Fruit fly (Drosophila melanogaster) whole organism, pupa: ENCODE results near the gene CG13784.
A peak's percentile ranks its signal among the peaks of the same experiment; 100 is the strongest.

ENCODE experiments used
- CG10348 ChIP-seq: fragments of 200-800 bp; sonication (Bioruptor generic); IDR thresholded peaks from 2 replicates; pipeline ENCODE4 v1.3.6; 2022; ENCODE audit warnings: missing biosample characterization, missing genetic modification characterization
- CG12605 ChIP-seq: fragments of 200-800 bp; sonication (Bioruptor generic); IDR thresholded peaks from 2 replicates; pipeline ENCODE4 v1.3.6; 2022; ENCODE audit warnings: missing biosample characterization, missing genetic modification characterization
- CG13204 ChIP-seq: fragments of 200-800 bp; sonication (Bioruptor generic); optimal IDR thresholded peaks from 2 replicates; lab custom pipeline; 2018; ENCODE audit warnings: missing biosample characterization, mild to moderate bottlenecking, missing genetic modification characterization, moderate library complexity
- CG14655 ChIP-seq: fragments of 200-800 bp; sonication (Bioruptor generic); optimal IDR thresholded peaks from 3 replicates; lab custom pipeline; 2017; ENCODE audit warnings: mild to moderate bottlenecking, missing biosample characterization, missing genetic modification reagents, missing genetic modification characterization
- CG15710 ChIP-seq: fragments of 200-800 bp; sonication (Bioruptor generic); optimal IDR thresholded peaks from 2 replicates; lab custom pipeline; 2018; ENCODE audit warnings: missing biosample characterization, mild to moderate bottlenecking, missing genetic modification characterization, moderate library complexity
- CG17806 ChIP-seq: fragments of 200-800 bp; sonication (Bioruptor generic); optimal IDR thresholded peaks from 2 replicates; lab custom pipeline; 2018; ENCODE audit warnings: missing biosample characterization, mild to moderate bottlenecking, missing genetic modification characterization, moderate library complexity
- CG32121 ChIP-seq: fragments of 200-800 bp; sonication (Bioruptor generic); IDR thresholded peaks from 2 replicates; pipeline ENCODE4 v1.3.6; 2022; ENCODE audit warnings: missing biosample characterization, missing genetic modification characterization
- CG34367 ChIP-seq: fragments of 200-800 bp; sonication (Bioruptor generic); optimal IDR thresholded peaks from 2 replicates; lab custom pipeline; 2018; ENCODE audit warnings: missing biosample characterization, mild to moderate bottlenecking, missing genetic modification characterization
- CG4496 ChIP-seq: fragments of 200-800 bp; sonication (Bioruptor generic); IDR thresholded peaks from 3 replicates; pipeline ENCODE4 v1.3.6; 2022; ENCODE audit warnings: missing biosample characterization, missing genetic modification characterization
- CG8159 ChIP-seq: fragments of 200-800 bp; sonication (Bioruptor generic); optimal IDR thresholded peaks from 3 replicates; lab custom pipeline; 2018; ENCODE audit warnings: missing biosample characterization, mild to moderate bottlenecking, missing genetic modification characterization, moderate library complexity
- CG8301 ChIP-seq: fragments of 200-800 bp; sonication (Bioruptor generic); optimal IDR thresholded peaks from 2 replicates; lab custom pipeline; 2018; ENCODE audit warnings: missing biosample characterization, mild to moderate bottlenecking, missing genetic modification characterization
- CG9948 ChIP-seq: fragments of 200-800 bp; sonication (Bioruptor generic); optimal IDR thresholded peaks from 2 replicates; lab custom pipeline; 2018; ENCODE audit warnings: missing biosample characterization, mild to moderate bottlenecking, missing genetic modification characterization, moderate library complexity
- D1 ChIP-seq: fragments of 200-800 bp; sonication (Bioruptor generic); optimal IDR thresholded peaks from 2 replicates; lab custom pipeline; 2018; ENCODE audit warnings: missing biosample characterization, mild to moderate bottlenecking, missing genetic modification characterization, moderate library complexity
- EcR ChIP-seq: fragments of 200-800 bp; sonication (Bioruptor generic); optimal IDR thresholded peaks from 3 replicates; lab custom pipeline; 2019; ENCODE audit warnings: missing biosample characterization, missing genetic modification characterization, mild to moderate bottlenecking, moderate library complexity, missing genetic modification reagents
- Ets98B ChIP-seq: fragments of 200-800 bp; sonication (Bioruptor generic); IDR thresholded peaks from 2 replicates; pipeline ENCODE4 v1.3.6; 2022; ENCODE audit warnings: missing biosample characterization, missing genetic modification characterization
- Pif1A ChIP-seq: fragments of 200-800 bp; sonication (Bioruptor generic); optimal IDR thresholded peaks from 3 replicates; lab custom pipeline; 2016; ENCODE audit warnings: missing biosample characterization, missing genetic modification characterization
- Pif1B ChIP-seq: fragments of 200-800 bp; sonication (Bioruptor generic); optimal IDR thresholded peaks from 3 replicates; lab custom pipeline; 2016; ENCODE audit warnings: missing biosample characterization, missing genetic modification characterization
- Snoo ChIP-seq: fragments of 200-800 bp; sonication (Bioruptor generic); optimal IDR thresholded peaks from 3 replicates; lab custom pipeline; 2017; ENCODE audit warnings: missing biosample characterization, mild to moderate bottlenecking, missing genetic modification characterization, inconsistent platforms
- fd96Ca ChIP-seq: fragments of 200-800 bp; sonication (Bioruptor generic); IDR thresholded peaks from 3 replicates; pipeline ENCODE4 v1.3.6; 2022; ENCODE audit warnings: missing biosample characterization, missing genetic modification characterization
- gl ChIP-seq: fragments of 200-800 bp; sonication (Bioruptor generic); optimal IDR thresholded peaks from 2 replicates; lab custom pipeline; 2018; ENCODE audit warnings: missing biosample characterization, mild to moderate bottlenecking, missing genetic modification characterization
- rn ChIP-seq: fragments of 200-800 bp; sonication (Bioruptor generic); IDR thresholded peaks from 2 replicates; pipeline ENCODE4 v1.3.6; 2022; ENCODE audit warnings: missing biosample characterization, missing genetic modification characterization

CG13784 gene

dm6 chr2L:7219650-7220267 is at the start of gene CG13784:
TSS of gene CG13784 (minus strand) at chr2L:7220033.
- peak; percentile 14 for TF ChIP-seq Snoo (tag; lab: Kevin White, UChicago)
- no peak for TF ChIP-seq Pif1A
- no peak for TF ChIP-seq D1 (tag; lab: Kevin White, UChicago)
- 0 out of 2 replicates have a peak, but pooled peaks have one; percentile 44 for TF ChIP-seq Ets98B (GFP tag; lab: Robert Waterston, UW)
- peak; percentile 76 for TF ChIP-seq CG4496
- TF ChIP-seq CG10348 (GFP tag; lab: Robert Waterston, UW): no peak
- no peak for TF ChIP-seq CG9948 (tag; lab: Kevin White, UChicago)
- peak; percentile 28 for TF ChIP-seq Pif1B
- no peak for TF ChIP-seq fd96Ca (GFP tag; lab: Robert Waterston, UW)
- TF ChIP-seq CG12605: peak; percentile 19; the same call in 1 of the 2 replicates
- no peak for TF ChIP-seq EcR (GFP tag; lab: Kevin White, UChicago)
- peak; percentile 33 for TF ChIP-seq CG32121 (GFP tag; lab: Robert Waterston, UW)
- TF ChIP-seq CG8301 (tag; lab: Kevin White, UChicago): peak; percentile 16
- TF ChIP-seq CG15710 (tag; lab: Kevin White, UChicago): peak; percentile 19
- TF ChIP-seq gl (tag; lab: Kevin White, UChicago): no peak
- no peak for TF ChIP-seq CG14655
- TF ChIP-seq CG34367 (tag; lab: Kevin White, UChicago): peak; percentile 13
- TF ChIP-seq CG8159: no peak

DNA sequence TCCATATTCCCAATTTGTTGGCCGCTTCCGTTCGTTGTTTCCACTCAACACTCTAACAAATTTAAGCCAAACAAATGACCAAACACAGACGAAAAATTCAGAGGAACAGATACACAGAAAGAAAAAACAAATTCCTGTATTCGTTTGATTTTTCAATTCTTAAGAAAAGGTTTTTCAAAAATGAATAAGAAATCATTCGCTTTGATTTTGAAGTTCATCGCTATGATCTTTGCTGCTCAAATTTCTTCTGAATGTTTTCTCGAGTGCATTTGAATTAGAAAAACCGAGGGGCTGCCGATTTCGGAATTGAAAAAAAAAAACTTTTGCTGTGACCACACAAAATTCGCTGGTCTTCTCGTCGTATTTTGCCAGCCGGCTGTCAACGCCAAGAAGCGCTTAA is 46.1 kb upstream of the CG13784 start:
- no peak for TF ChIP-seq CG8301 (tag; lab: Kevin White, UChicago)
- TF ChIP-seq D1 (tag; lab: Kevin White, UChicago): no peak
- no peak for TF ChIP-seq CG15710 (tag; lab: Kevin White, UChicago)
- TF ChIP-seq rn (GFP tag; lab: Robert Waterston, UW): no peak
- no peak for TF ChIP-seq CG13204 (GFP tag; lab: Kevin White, UChicago)
- 0 out of 2 replicates have a peak, but pooled peaks have one; percentile 24 for TF ChIP-seq Ets98B (GFP tag; lab: Robert Waterston, UW)
- TF ChIP-seq CG32121 (GFP tag; lab: Robert Waterston, UW): 0 out of 2 replicates have a peak, but pooled peaks have one; percentile 33
- TF ChIP-seq CG12605: no peak

DNA sequence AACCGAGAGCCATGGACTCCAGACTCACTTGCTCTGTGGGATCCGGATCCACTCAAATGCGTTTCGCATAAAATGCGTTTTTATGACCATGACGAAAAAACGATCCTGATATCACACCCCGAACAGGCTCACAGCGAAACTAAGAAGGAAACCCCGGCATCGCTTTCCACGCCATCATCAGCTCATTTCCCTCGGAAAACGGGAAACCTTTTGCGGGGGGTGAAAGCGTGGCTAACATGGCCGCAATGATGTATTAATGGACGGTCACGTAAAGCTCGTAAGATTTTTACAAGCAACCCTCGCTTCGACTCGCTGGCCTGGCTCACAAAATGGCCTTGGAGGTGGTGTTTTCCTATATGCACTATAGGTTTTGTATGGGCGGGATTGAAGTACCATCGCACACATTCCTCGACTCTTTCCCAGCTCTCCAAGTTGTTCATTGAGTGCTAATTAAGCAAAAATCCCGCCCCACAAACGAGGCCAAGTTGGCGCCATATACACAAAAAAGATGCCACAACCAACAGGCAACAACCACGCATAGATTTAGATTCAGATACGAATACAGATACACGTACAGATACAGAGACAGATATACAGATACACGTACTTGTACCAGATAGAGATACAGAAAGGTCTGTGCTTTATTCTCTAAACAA is 45.2 kb upstream of the CG13784 start:
- TF ChIP-seq D1 (tag; lab: Kevin White, UChicago) (no peak), Ets98B (GFP tag; lab: Robert Waterston, UW) (no peak), CG13204 (GFP tag; lab: Kevin White, UChicago) (no peak), CG8301 (tag; lab: Kevin White, UChicago) (no peak), CG10348 (GFP tag; lab: Robert Waterston, UW) (no peak), rn (GFP tag; lab: Robert Waterston, UW) (no peak), gl (tag; lab: Kevin White, UChicago) (no peak), CG32121 (GFP tag; lab: Robert Waterston, UW) (no peak), CG15710 (tag; lab: Kevin White, UChicago) (no peak), EcR (GFP tag; lab: Kevin White, UChicago) (no peak), Pif1A (no peak), CG8159 (no peak), Snoo (tag; lab: Kevin White, UChicago) (no peak), CG9948 (tag; lab: Kevin White, UChicago) (no peak), CG12605 (no peak), Pif1B (no peak), CG14655 (no peak), CG34367 (tag; lab: Kevin White, UChicago) (no peak), CG4496 (no peak)

dm6 chr2L:7264396-7264795 is 44.6 kb upstream of the CG13784 start:
- no peak for TF ChIP-seq CG4496
- TF ChIP-seq CG8301 (tag; lab: Kevin White, UChicago): no peak
- no peak for TF ChIP-seq CG9948 (tag; lab: Kevin White, UChicago)
- TF ChIP-seq Pif1A: no peak
- no peak for TF ChIP-seq EcR (GFP tag; lab: Kevin White, UChicago)
- TF ChIP-seq CG14655: no peak
- no peak for TF ChIP-seq Ets98B (GFP tag; lab: Robert Waterston, UW)
- no peak for TF ChIP-seq CG34367 (tag; lab: Kevin White, UChicago)
- no peak for TF ChIP-seq Snoo (tag; lab: Kevin White, UChicago)
- no peak for TF ChIP-seq CG13204 (GFP tag; lab: Kevin White, UChicago)
- TF ChIP-seq CG12605: no peak

DNA sequence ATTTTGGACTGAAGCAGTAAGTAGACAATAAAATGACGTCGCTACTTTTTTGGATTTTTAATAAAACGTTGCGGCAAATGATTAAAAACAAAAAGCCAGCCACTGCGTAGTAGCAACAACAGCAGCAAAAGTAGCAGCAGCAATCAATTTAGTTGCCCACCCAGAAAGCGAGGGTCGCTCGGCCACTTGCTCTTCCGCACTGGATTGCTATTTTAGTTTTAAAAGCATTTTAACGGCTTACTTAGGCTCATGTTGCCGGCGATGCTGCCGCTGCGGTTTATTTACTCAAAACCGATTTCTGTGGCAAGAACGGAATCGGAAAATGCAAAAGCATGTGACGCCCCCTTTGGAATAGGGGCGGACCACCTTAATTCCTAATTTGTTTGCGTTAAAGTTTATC is 42.7 kb upstream of the CG13784 start:
- TF ChIP-seq CG15710 (tag; lab: Kevin White, UChicago): no peak
- TF ChIP-seq CG17806 (tag; lab: Kevin White, UChicago): no peak
- TF ChIP-seq CG12605: no peak
- TF ChIP-seq D1 (tag; lab: Kevin White, UChicago): no peak
- no peak for TF ChIP-seq gl (tag; lab: Kevin White, UChicago)
- no peak for TF ChIP-seq CG10348 (GFP tag; lab: Robert Waterston, UW)
- TF ChIP-seq Pif1A: no peak
- no peak for TF ChIP-seq fd96Ca (GFP tag; lab: Robert Waterston, UW)

DNA sequence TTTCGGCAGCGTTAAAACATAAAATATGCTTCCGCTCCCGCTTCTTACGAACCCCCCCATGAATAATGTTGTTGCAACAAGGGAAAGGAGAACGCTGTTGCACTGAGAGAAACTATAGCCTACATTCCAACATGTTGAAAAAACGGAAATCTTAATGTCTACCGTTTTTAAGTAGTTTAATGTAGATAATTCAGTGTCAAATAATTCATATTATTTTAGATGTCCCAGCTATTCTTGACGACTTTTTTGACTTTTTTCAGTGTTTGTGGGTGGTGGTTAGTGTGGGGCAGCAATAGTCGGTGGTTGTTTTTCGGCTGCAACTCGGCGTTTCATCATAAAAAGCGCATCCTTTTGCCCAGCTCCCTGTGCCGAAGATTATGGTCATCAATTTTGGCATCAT is 42.2 kb upstream of the CG13784 start:
- TF ChIP-seq fd96Ca (GFP tag; lab: Robert Waterston, UW): no peak
- peak; percentile 27 for TF ChIP-seq Pif1A
- TF ChIP-seq CG15710 (tag; lab: Kevin White, UChicago): peak; percentile 6
- TF ChIP-seq Snoo (tag; lab: Kevin White, UChicago): peak; percentile 8
